Fruit fly (Drosophila melanogaster): Measurements from ENCODE around the gene Ets96B.

The Ets96B gene

dm6 chr3R:24768538-24769401 lies 19.1 kb upstream of the Ets96B start, which contains the start of gene CG13631 (continued):
- TF ChIP-seq amos (GFP tag; IDR thresholded peaks at IDR 0.05; ENCODE audit: partially characterized antibody) (no peak), usp (GFP tag; optimal IDR thresholded peaks at IDR 0.05) (no peak), ken (GFP tag; IDR thresholded peaks at IDR 0.05) (peak; percentile 96), org-1 (GFP tag; optimal IDR thresholded peaks at IDR 0.05) (peak; percentile 92), nmo (GFP tag; optimal IDR thresholded peaks at IDR 0.05) (peak; percentile 99), fd96Cb (tag; optimal IDR thresholded peaks at IDR 0.05) (peak; percentile 98), Chrac-16 (GFP tag; optimal IDR thresholded peaks at IDR 0.05) (peak; percentile 93), Oli (tag; optimal IDR thresholded peaks at IDR 0.05) (peak; percentile 98), HHEX (GFP tag; optimal IDR thresholded peaks at IDR 0.05) (peak; percentile 92), gfzf (GFP tag; optimal IDR thresholded peaks at IDR 0.05) (peak; percentile 3), CG10321 (GFP tag; IDR thresholded peaks at IDR 0.05) (no peak), CG11247 (GFP tag; IDR thresholded peaks at IDR 0.05) (peak; percentile 74), caup (GFP tag; optimal IDR thresholded peaks at IDR 0.05; ENCODE audit: severe bottlenecking) (peak; percentile 69), CG30431 (GFP tag; optimal IDR thresholded peaks at IDR 0.05) (peak; percentile 93), Hmr (GFP tag; optimal IDR thresholded peaks at IDR 0.05) (peak; percentile 62), CG10147 (GFP tag; optimal IDR thresholded peaks at IDR 0.05) (peak; percentile 72), Elba2 (GFP tag; optimal IDR thresholded peaks at IDR 0.05) (no peak), sens-2 (GFP tag; IDR thresholded peaks at IDR 0.05) (peak; percentile 88), hkb (optimal IDR thresholded peaks at IDR 0.05) (no peak), hkb (GFP tag; IDR thresholded peaks at IDR 0.05) (peak; percentile 93), ac (GFP tag; optimal IDR thresholded peaks at IDR 0.05) (peak; percentile 43), sc (optimal IDR thresholded peaks at IDR 0.05) (no peak), sc (GFP tag; optimal IDR thresholded peaks at IDR 0.05) (peak; percentile 97), ap (GFP tag; IDR thresholded peaks at IDR 0.05) (peak; percentile 90), CG3407 (GFP tag; optimal IDR thresholded peaks at IDR 0.05) (peak; percentile 95), CG12219 (GFP tag; optimal IDR thresholded peaks at IDR 0.05) (peak; percentile 92), CG2116 (GFP tag; optimal IDR thresholded peaks at IDR 0.05) (peak; percentile 68), tin (GFP tag; optimal IDR thresholded peaks at IDR 0.05) (peak; percentile 95), ERR (GFP tag; optimal IDR thresholded peaks at IDR 0.05) (peak; percentile 87), ash1 (GFP tag; optimal IDR thresholded peaks at IDR 0.05) (no peak), CG14014 (GFP tag; IDR thresholded peaks at IDR 0.05) (peak; percentile 72), Tbp (GFP tag; optimal IDR thresholded peaks at IDR 0.05) (no peak), dan (GFP tag; IDR thresholded peaks at IDR 0.05) (peak; percentile 56; the same call in 1 of the 2 replicates), CG2199 (GFP tag; IDR thresholded peaks at IDR 0.05) (peak; percentile 76; the same call in 1 of the 3 replicates), D19B (GFP tag; optimal IDR thresholded peaks at IDR 0.05) (peak; percentile 33), ems (GFP tag; optimal IDR thresholded peaks at IDR 0.05) (peak; percentile 92), Lpt (GFP tag; optimal IDR thresholded peaks at IDR 0.05) (no peak), CG1602 (GFP tag; optimal IDR thresholded peaks at IDR 0.05) (peak; percentile 96), CG10267 (tag; optimal IDR thresholded peaks at IDR 0.05) (peak; percentile 90), Drgx (GFP tag; IDR thresholded peaks at IDR 0.05) (peak; percentile 97), CG31388 (GFP tag; optimal IDR thresholded peaks at IDR 0.05) (peak; percentile 90), nerfin-2 (GFP tag; IDR thresholded peaks at IDR 0.05; ENCODE audit: partially characterized antibody) (no peak), CG10209 (GFP tag; optimal IDR thresholded peaks at IDR 0.05) (peak; percentile 93), dpn (GFP tag; optimal IDR thresholded peaks at IDR 0.05) (peak; percentile 93 to 94), sim (GFP tag; IDR thresholded peaks at IDR 0.05) (peak; percentile 67; the same call in 1 of the 2 replicates), Meics (GFP tag; optimal IDR thresholded peaks at IDR 0.05) (peak; percentile 68), CG2889 (GFP tag; IDR thresholded peaks at IDR 0.05) (peak; percentile 69; the same call in 1 of the 3 replicates), Gsc (GFP tag; IDR thresholded peaks at IDR 0.05) (peak; percentile 88), CG9797 (GFP tag; optimal IDR thresholded peaks at IDR 0.05) (peak; percentile 32), ind (GFP tag; optimal IDR thresholded peaks at IDR 0.05) (peak; percentile 94)
